Worm (Caenorhabditis elegans) whole organism, L3 larva: Measurements from ENCODE around the gene F56D5.3.

Experiments
- egl-27 ChIP-seq: sonication (generic microtip); optimal IDR thresholded peaks from 4 replicates; lab custom pipeline; 2017; ENCODE audit warnings: missing biosample characterization, missing genetic modification reagents, missing genetic modification characterization
- nhr-67 ChIP-seq: fragments of 150-350 bp; optimal IDR thresholded peaks from 2 replicates; lab custom pipeline; 2014; ENCODE audit warnings: missing biosample characterization, missing genetic modification characterization
- pqm-1 ChIP-seq: fragments of 150-350 bp; optimal IDR thresholded peaks from 2 replicates; lab custom pipeline; 2017; ENCODE audit warnings: missing biosample characterization, missing genetic modification characterization, inconsistent platforms
- zag-1 ChIP-seq: fragments of 150-350 bp; optimal IDR thresholded peaks from 2 replicates; lab custom pipeline; 2014; ENCODE audit warnings: missing biosample characterization, missing genetic modification characterization

- TF ChIP-seq pqm-1 (tag; lab: Kevin White, UChicago), result no peak
- no peak for TF ChIP-seq zag-1 (tag; lab: Kevin White, UChicago)
- no peak for TF ChIP-seq egl-27 (tag; lab: Kevin White, UChicago)
- TF ChIP-seq nhr-67 (tag; lab: Kevin White, UChicago), result no peak
Measured at ce11 chrIV:9366411-9366810, 31.0 kb upstream of the F56D5.3 start, which contains the start of gene pezo-1.
